Worm (Caenorhabditis elegans) whole organism, L4 larva: ENCODE data around the gene srsx-27.

Source experiments
- D1046.2 ChIP-seq: fragments of 200-800 bp; sonication (Bioruptor generic); IDR thresholded peaks from 2 replicates; pipeline ENCODE4 v1.3.6; 2022; ENCODE audit warnings: missing genetic modification characterization, missing compliant biosample characterization
- F37D6.2 ChIP-seq: sonication (generic microtip); optimal IDR thresholded peaks from 2 replicates; lab custom pipeline; 2016; ENCODE audit warnings: mild to moderate bottlenecking, missing genetic modification characterization, missing compliant biosample characterization
- R02D3.7 ChIP-seq: fragments of 150-350 bp; sonication (generic microtip); optimal IDR thresholded peaks from 3 replicates; lab custom pipeline; 2014; ENCODE audit warnings: missing biosample characterization, missing genetic modification characterization
- Y5F2A.4 ChIP-seq: fragments of 200-800 bp; sonication (Bioruptor generic); optimal IDR thresholded peaks from 2 replicates; lab custom pipeline; 2018; ENCODE audit warnings: mild to moderate bottlenecking, missing genetic modification characterization, missing compliant biosample characterization
- ZK546.5 ChIP-seq, 2 experiments: sonication (generic microtip); optimal IDR thresholded peaks; 2 replicates each; lab custom pipeline; 2017; ENCODE audit warnings: missing biosample characterization in 2 of 2, missing genetic modification characterization in 2 of 2
- aha-1 ChIP-seq: fragments of 150-350 bp; peaks from one replicate; lab custom pipeline; 2014; ENCODE audit warnings: missing biosample characterization, missing genetic modification characterization
- aly-2 ChIP-seq: sonication (generic microtip); optimal IDR thresholded peaks from 2 replicates; lab custom pipeline; 2018; ENCODE audit warnings: missing biosample characterization, missing genetic modification characterization
- attf-4 ChIP-seq: sonication (generic microtip); optimal IDR thresholded peaks from 3 replicates; lab custom pipeline; 2017; ENCODE audit warnings: missing biosample characterization, missing genetic modification characterization
- ceh-62 ChIP-seq: sonication (generic microtip); optimal IDR thresholded peaks from 2 replicates; lab custom pipeline; 2017; ENCODE audit warnings: missing biosample characterization, missing genetic modification characterization
- ceh-82 ChIP-seq: sonication (generic microtip); optimal IDR thresholded peaks from 2 replicates; lab custom pipeline; 2017; ENCODE audit warnings: missing biosample characterization, missing genetic modification characterization
- cey-2 ChIP-seq: sonication (generic microtip); optimal IDR thresholded peaks from 3 replicates; lab custom pipeline; 2017; ENCODE audit warnings: missing genetic modification characterization, mild to moderate bottlenecking, missing compliant biosample characterization, antibody characterized with exemption, borderline replicate concordance; ENCODE audit not compliant: insufficient read depth
- ctbp-1 ChIP-seq: fragments of 200-800 bp; sonication (Bioruptor generic); IDR thresholded peaks from 2 replicates; pipeline ENCODE4 v1.3.6; 2022; ENCODE audit warnings: missing genetic modification reagents, missing genetic modification characterization, missing compliant biosample characterization
- daf-16 ChIP-seq, 3 experiments: sonication (generic microtip); optimal IDR thresholded peaks; 2 replicates each; lab custom pipeline; 2016 to 2017; ENCODE audit warnings: missing genetic modification characterization in 3 of 3, missing genetic modification reagents in 3 of 3, mild to moderate bottlenecking in 2 of 3, missing compliant biosample characterization in 2 of 3, missing biosample characterization in 1 of 3, moderate library complexity in 1 of 3
- daf-19 ChIP-seq: fragments of 200-800 bp; sonication (Bioruptor generic); conservative IDR thresholded peaks from 2 replicates; pipeline ENCODE4 v1.3.6; 2022; ENCODE audit warnings: missing genetic modification characterization, missing compliant biosample characterization
- dmd-6 ChIP-seq: fragments of 200-800 bp; sonication (Bioruptor generic); IDR thresholded peaks from 2 replicates; pipeline ENCODE4 v1.3.6; 2022; ENCODE audit warnings: missing genetic modification reagents, missing genetic modification characterization, missing compliant biosample characterization
- dmd-8 ChIP-seq: fragments of 200-800 bp; sonication (Bioruptor generic); IDR thresholded peaks from 2 replicates; pipeline ENCODE4 v1.3.6; 2022; ENCODE audit warnings: missing genetic modification characterization, missing compliant biosample characterization
- dve-1 ChIP-seq: sonication (generic microtip); optimal IDR thresholded peaks from 2 replicates; lab custom pipeline; 2017; ENCODE audit warnings: antibody characterized with exemption, mild to moderate bottlenecking, missing genetic modification characterization, missing compliant biosample characterization; ENCODE audit not compliant: insufficient read depth
- egl-27 ChIP-seq: sonication (generic microtip); optimal IDR thresholded peaks from 3 replicates; lab custom pipeline; 2017; ENCODE audit warnings: missing biosample characterization, missing genetic modification reagents, missing genetic modification characterization
- egl-43 ChIP-seq: fragments of 200-800 bp; sonication (Bioruptor generic); IDR thresholded peaks from 2 replicates; pipeline ENCODE4 v1.3.6; 2022; ENCODE audit warnings: missing genetic modification reagents, missing genetic modification characterization, missing compliant biosample characterization
- fkh-10 ChIP-seq: fragments of 150-350 bp; optimal IDR thresholded peaks from 2 replicates; lab custom pipeline; 2014; ENCODE audit warnings: missing biosample characterization, missing genetic modification reagents, missing genetic modification characterization
- hlh-11 ChIP-seq: fragments of 200-800 bp; sonication (Bioruptor generic); optimal IDR thresholded peaks from 2 replicates; lab custom pipeline; 2018; ENCODE audit warnings: mild to moderate bottlenecking, missing genetic modification characterization, missing compliant biosample characterization
- hlh-30 ChIP-seq: sonication (generic microtip); optimal IDR thresholded peaks from 2 replicates; lab custom pipeline; 2017; ENCODE audit warnings: antibody characterized with exemption, mild to moderate bottlenecking, missing genetic modification characterization, missing compliant biosample characterization; ENCODE audit not compliant: insufficient read depth
- lim-7 ChIP-seq: fragments of 200-800 bp; sonication (Bioruptor generic); IDR thresholded peaks from 2 replicates; pipeline ENCODE4 v1.3.6; 2022; ENCODE audit warnings: missing genetic modification characterization, missing compliant biosample characterization
- lin-1 ChIP-seq: fragments of 200-800 bp; sonication (Bioruptor generic); IDR thresholded peaks from 2 replicates; pipeline ENCODE4 v1.3.6; 2022; ENCODE audit warnings: missing genetic modification reagents, missing genetic modification characterization, missing compliant biosample characterization
- lin-15B ChIP-seq: fragments of 150-350 bp; sonication (generic microtip); optimal IDR thresholded peaks from 3 replicates; lab custom pipeline; 2014; ENCODE audit warnings: missing biosample characterization, missing genetic modification characterization
- lin-29 ChIP-seq: fragments of 200-800 bp; sonication (Bioruptor generic); IDR thresholded peaks from 2 replicates; pipeline ENCODE4 v1.3.6; 2022; ENCODE audit warnings: missing genetic modification reagents, missing genetic modification characterization, missing compliant biosample characterization
- lin-38 ChIP-seq: fragments of 200-800 bp; sonication (Bioruptor generic); IDR thresholded peaks from 2 replicates; pipeline ENCODE4 v1.3.6; 2022; ENCODE audit warnings: missing genetic modification reagents, missing genetic modification characterization, missing compliant biosample characterization
- lin-39 ChIP-seq: fragments of 150-350 bp; optimal IDR thresholded peaks from 2 replicates; lab custom pipeline; 2014; ENCODE audit warnings: missing biosample characterization, missing genetic modification reagents, missing genetic modification characterization
- mdl-1 ChIP-seq, 2 experiments: fragments of 150-350 bp in 1 of 2; sonication (generic microtip) in 1 of 2; optimal IDR thresholded peaks; 2 replicates each; lab custom pipeline; 2014 to 2017; ENCODE audit warnings: missing biosample characterization in 2 of 2, missing genetic modification characterization in 2 of 2
- mxl-3 ChIP-seq: fragments of 200-800 bp; sonication (Bioruptor generic); optimal IDR thresholded peaks from 2 replicates; lab custom pipeline; 2018; ENCODE audit warnings: mild to moderate bottlenecking, missing genetic modification characterization, missing compliant biosample characterization
- nhr-28 ChIP-seq: fragments of 150-350 bp; optimal IDR thresholded peaks from 2 replicates; lab custom pipeline; 2014; ENCODE audit warnings: missing biosample characterization, missing genetic modification characterization
- nhr-48 ChIP-seq: sonication (generic microtip); optimal IDR thresholded peaks from 2 replicates; lab custom pipeline; 2016; ENCODE audit warnings: mild to moderate bottlenecking, missing genetic modification characterization, missing compliant biosample characterization
- pha-4 ChIP-seq, 2 experiments: fragments of 150-350 bp in 1 of 2; fragments of 200-800 bp in 1 of 2; sonication (Bioruptor generic) in 1 of 2; IDR thresholded peaks in 1 of 2; optimal IDR thresholded peaks in 1 of 2; 2 replicates each; pipeline versions ENCODE4 v1.3.6 to Lab custom; 2014 to 2022; ENCODE audit warnings: missing genetic modification characterization in 2 of 2, missing genetic modification reagents in 2 of 2, missing biosample characterization in 1 of 2, missing compliant biosample characterization in 1 of 2
- php-3 ChIP-seq: fragments of 200-800 bp; sonication (Bioruptor generic); IDR thresholded peaks from 2 replicates; pipeline ENCODE4 v1.3.6; 2022; ENCODE audit warnings: missing genetic modification reagents, missing genetic modification characterization, missing compliant biosample characterization
- pqm-1 ChIP-seq: sonication (generic microtip); optimal IDR thresholded peaks from 2 replicates; lab custom pipeline; 2017; ENCODE audit warnings: missing biosample characterization, missing genetic modification characterization
- saeg-2 ChIP-seq: fragments of 200-800 bp; sonication (Bioruptor generic); IDR thresholded peaks from 2 replicates; pipeline ENCODE4 v1.3.6; 2022; ENCODE audit warnings: missing genetic modification reagents, missing genetic modification characterization, missing compliant biosample characterization
- spr-1 ChIP-seq: sonication (generic microtip); optimal IDR thresholded peaks from 2 replicates; lab custom pipeline; 2016; ENCODE audit warnings: mild to moderate bottlenecking, missing genetic modification characterization, missing compliant biosample characterization
- tra-1 ChIP-seq: fragments of 200-800 bp; sonication (Bioruptor generic); IDR thresholded peaks from 2 replicates; pipeline ENCODE4 v1.3.6; 2022; ENCODE audit warnings: missing genetic modification reagents, missing genetic modification characterization, missing compliant biosample characterization
- unc-39 ChIP-seq: sonication (generic microtip); optimal IDR thresholded peaks from 2 replicates; lab custom pipeline; 2017; ENCODE audit warnings: missing biosample characterization, missing genetic modification characterization
- unc-62 ChIP-seq, 3 experiments: fragments of 150-350 bp in 1 of 3; sonication (generic microtip); optimal IDR thresholded peaks in 2 of 3; peaks in 1 of 3; 1 replicate in 1 of 3; 2 replicates in 2 of 3; lab custom pipeline; 2014 to 2017; ENCODE audit warnings: missing biosample characterization in 3 of 3, missing genetic modification characterization in 3 of 3, missing genetic modification reagents in 3 of 3, missing genotype in 1 of 3
- vab-7 ChIP-seq: fragments of 200-800 bp; sonication (Bioruptor generic); IDR thresholded peaks from 2 replicates; pipeline ENCODE4 v1.3.6; 2022; ENCODE audit warnings: missing genetic modification reagents, missing genetic modification characterization, missing compliant biosample characterization
- zip-2 ChIP-seq: fragments of 150-350 bp; optimal IDR thresholded peaks from 2 replicates; lab custom pipeline; 2014; ENCODE audit warnings: missing biosample characterization, missing genetic modification characterization
- ztf-7 ChIP-seq: fragments of 150-350 bp; optimal IDR thresholded peaks from 2 replicates; lab custom pipeline; 2014; ENCODE audit warnings: missing biosample characterization, missing genetic modification characterization

Gene srsx-27

DNA sequence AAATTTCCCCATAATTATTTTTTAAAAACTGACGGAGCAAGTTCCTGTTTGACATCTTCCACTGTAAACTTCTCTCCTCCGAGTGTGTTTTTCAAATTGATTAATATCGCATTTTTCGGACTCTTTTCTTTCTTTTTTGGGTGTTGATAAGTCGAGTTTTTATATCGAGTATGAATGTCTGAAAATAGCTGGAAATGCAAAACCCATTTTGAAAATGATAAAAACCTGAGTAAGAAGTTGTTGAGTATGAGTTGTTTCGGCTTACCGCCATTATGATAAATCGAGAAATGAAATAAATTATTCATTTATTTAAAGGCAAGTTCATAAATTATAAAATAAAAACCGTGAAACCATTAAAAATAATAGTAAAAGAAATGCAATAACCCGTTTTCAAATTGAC lies 35.9 kb downstream of the srsx-27 start, which contains the start of gene ZK856.18:
TSS of gene ZK856.18 (minus strand) at position 289 of the 400 bp plus-strand sequence.
- peak in 1 of 2 experiments; percentile 90 for TF ChIP-seq unc-62 (GFP tag; optimal IDR thresholded peaks at IDR 0.05 in 1 of 2; lab: Kevin White, UChicago)
- TF ChIP-seq unc-62 (tag; optimal IDR thresholded peaks at IDR 0.05; lab: Kevin White, UChicago) = no peak
- no peak for TF ChIP-seq lin-39 (tag; lab: Kevin White, UChicago)

DNA sequence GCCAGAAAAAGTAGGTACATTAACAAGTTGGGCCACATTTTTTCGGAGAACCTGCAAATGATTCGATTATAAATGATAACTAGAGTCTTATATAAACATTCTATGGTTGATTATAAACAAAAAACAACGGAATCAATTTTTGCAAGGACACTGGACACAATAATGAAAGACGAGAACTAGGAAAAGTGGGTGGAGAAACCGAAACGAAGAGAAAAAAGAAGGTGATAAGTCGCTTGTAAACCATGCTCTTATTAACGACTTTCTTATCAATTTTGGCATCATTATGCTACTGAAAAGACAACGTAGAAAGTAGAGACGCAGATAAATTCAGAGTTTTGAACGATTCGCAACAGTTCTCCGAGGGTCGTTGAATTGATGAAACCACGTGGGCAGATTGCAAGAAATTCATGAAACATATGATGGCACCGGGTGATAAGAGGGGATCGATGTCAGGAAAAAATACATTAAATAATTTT lies 40.3 kb downstream of the srsx-27 start, which contains the start of gene ZK856.5:
TSS of gene ZK856.5 (minus strand) at position 51 of the 476 bp plus-strand sequence.
- TF ChIP-seq nhr-28 (peak; percentile 59), mdl-1 (tag; optimal IDR thresholded peaks at IDR 0.05; lab: Kevin White, UChicago) (peak in 1 of 2 experiments; percentile 37), ZK546.5 (tag; optimal IDR thresholded peaks at IDR 0.05; lab: Kevin White, UChicago) (no peak), hlh-30 (peak; percentile 21), R02D3.7 (tag; lab: Kevin White, UChicago) (no peak), nhr-48 (peak; percentile 3), unc-39 (no peak), daf-16 (GFP tag; optimal IDR thresholded peaks at IDR 0.05; lab: Kevin White, UChicago) (no peak), daf-16 (tag; optimal IDR thresholded peaks at IDR 0.05; lab: Kevin White, UChicago) (peak; percentile 69), aha-1 (tag; lab: Kevin White, UChicago) (no peak), fkh-10 (no peak), ztf-7 (no peak), mxl-3 (peak; percentile 73), D1046.2 (GFP tag; lab: Robert Waterston, UW) (no peak), F37D6.2 (tag; lab: Kevin White, UChicago) (no peak), zip-2 (tag; lab: Kevin White, UChicago) (no peak), pqm-1 (peak; percentile 76), lin-29 (GFP tag; lab: Robert Waterston, UW) (no peak), tra-1 (peak; percentile 34; the same call in 1 of the 2 replicates), php-3 (GFP tag; lab: Robert Waterston, UW) (peak; percentile 95), hlh-11 (tag; lab: Kevin White, UChicago) (peak; percentile 85), ceh-62 (tag; lab: Kevin White, UChicago) (no peak), Y5F2A.4 (GFP tag; lab: Kevin White, UChicago) (no peak), dve-1 (tag; lab: Kevin White, UChicago) (peak; percentile 67), aly-2 (tag; lab: Kevin White, UChicago) (no peak), lin-1 (no peak)
- TF ChIP-seq, all 104 proteins: peak for 11

DNA sequence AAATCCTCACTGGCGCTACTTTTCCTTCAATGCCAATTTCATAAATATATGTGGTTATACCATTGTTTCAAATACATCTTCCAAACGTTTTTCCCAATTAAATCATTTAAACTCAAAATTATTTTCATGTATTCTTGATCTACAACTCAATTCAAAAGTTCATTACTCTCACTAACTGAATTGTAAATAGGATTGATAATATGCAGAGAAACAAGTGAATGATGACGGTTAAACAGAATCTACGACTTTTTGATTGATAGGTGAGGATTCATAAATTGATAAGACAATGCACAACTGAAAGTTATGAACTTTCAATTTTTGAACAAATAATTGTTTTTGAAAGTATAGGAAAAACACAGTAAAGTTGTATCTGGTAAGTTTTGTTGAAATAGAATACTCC lies 41.4 kb downstream of the srsx-27 start:
- TF ChIP-seq daf-19 (GFP tag; lab: Robert Waterston, UW) (no peak), egl-43 (no peak), nhr-28 (peak; percentile 23), daf-16 (GFP tag; optimal IDR thresholded peaks at IDR 0.05; lab: Kevin White, UChicago) (no peak), daf-16 (tag; optimal IDR thresholded peaks at IDR 0.05; lab: Kevin White, UChicago) (peak; percentile 91), vab-7 (no peak), lim-7 (GFP tag; lab: Robert Waterston, UW) (no peak), unc-62 (GFP tag; optimal IDR thresholded peaks at IDR 0.05 in 1 of 2; lab: Kevin White, UChicago) (peak in 1 of 2 experiments; percentile 13), unc-62 (tag; optimal IDR thresholded peaks at IDR 0.05; lab: Kevin White, UChicago) (no peak), zip-2 (tag; lab: Kevin White, UChicago) (no peak), aha-1 (tag; lab: Kevin White, UChicago) (peak; percentile 41), php-3 (GFP tag; lab: Robert Waterston, UW) (peak; percentile 14; the same call in 1 of the 2 replicates), pqm-1 (peak; percentile 11), Y5F2A.4 (GFP tag; lab: Kevin White, UChicago) (no peak)

DNA sequence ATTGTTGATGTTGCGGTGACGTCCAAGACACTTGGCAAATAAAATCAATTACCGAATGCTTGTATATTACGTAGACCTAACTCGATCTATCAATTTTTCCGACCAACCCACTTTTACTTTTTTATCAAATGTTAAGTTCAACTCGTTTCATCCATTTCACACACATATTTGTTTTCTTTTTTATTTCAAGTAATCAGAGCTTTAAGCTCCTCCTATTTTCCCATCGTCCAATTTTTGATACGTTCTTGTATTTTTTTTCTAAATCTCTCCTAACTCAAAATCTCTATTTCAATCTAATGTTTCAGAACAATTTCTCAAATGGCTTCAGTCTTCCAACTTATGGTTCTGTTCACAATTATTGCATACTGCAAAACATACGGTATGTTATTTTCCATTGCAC lies 48.6 kb downstream of the srsx-27 start, which contains the start of gene ZK856.6:
TSS of gene ZK856.6 (plus strand) at position 301 of the 400 bp plus-strand sequence.
- no peak for TF ChIP-seq lin-38 (GFP tag; lab: Robert Waterston, UW)
- no peak for TF ChIP-seq egl-27
- TF ChIP-seq unc-39 = no peak
- TF ChIP-seq cey-2 (tag; lab: Kevin White, UChicago) = no peak
- TF ChIP-seq pha-4 (GFP tag; IDR thresholded peaks at IDR 0.05; lab: Robert Waterston, UW) = no peak
- TF ChIP-seq pha-4 (tag; optimal IDR thresholded peaks at IDR 0.05; lab: Kevin White, UChicago) = no peak
- no peak for TF ChIP-seq ceh-62 (tag; lab: Kevin White, UChicago)
- TF ChIP-seq egl-43 = no peak
- no peak for TF ChIP-seq ztf-7
- no peak for TF ChIP-seq dmd-8 (GFP tag; lab: Robert Waterston, UW)
- TF ChIP-seq spr-1 (tag; lab: Kevin White, UChicago) = no peak
- TF ChIP-seq attf-4 (tag; lab: Kevin White, UChicago) = no peak
- no peak for TF ChIP-seq nhr-48
- TF ChIP-seq unc-62 (GFP tag; optimal IDR thresholded peaks at IDR 0.05 in 1 of 2; lab: Kevin White, UChicago) = no peak
- no peak for TF ChIP-seq unc-62 (tag; optimal IDR thresholded peaks at IDR 0.05; lab: Kevin White, UChicago)
- TF ChIP-seq ceh-82 (tag; lab: Kevin White, UChicago) = no peak
- no peak for TF ChIP-seq saeg-2
- TF ChIP-seq dmd-6 = no peak
- TF ChIP-seq lin-15B (tag; lab: Kevin White, UChicago) = no peak
- no peak for TF ChIP-seq ctbp-1 (GFP tag; lab: Robert Waterston, UW)
